Worm (Caenorhabditis elegans) whole organism, late embryonic: ENCODE results near the gene T16G12.12.

ENCODE experiments used
- C08G9.2 ChIP-seq: sonication (generic microtip); optimal IDR thresholded peaks from 2 replicates; lab custom pipeline; 2016; ENCODE audit warnings: mild to moderate bottlenecking, missing genetic modification characterization, moderate library complexity, missing compliant biosample characterization
- F13H6.1 ChIP-seq: sonication (generic microtip); optimal IDR thresholded peaks from 2 replicates; lab custom pipeline; 2016; ENCODE audit warnings: missing genetic modification characterization, missing compliant biosample characterization
- K02D7.2 ChIP-seq: sonication (generic microtip); optimal IDR thresholded peaks from 2 replicates; lab custom pipeline; 2017; ENCODE audit warnings: mild to moderate bottlenecking, missing genetic modification characterization, missing compliant biosample characterization
- T23F11.4 ChIP-seq: fragments of 200-800 bp; sonication (Bioruptor generic); optimal IDR thresholded peaks from 2 replicates; lab custom pipeline; 2018; ENCODE audit warnings: mild to moderate bottlenecking, missing genetic modification characterization, missing compliant biosample characterization
- ahr-1 ChIP-seq: sonication (generic microtip); optimal IDR thresholded peaks from 2 replicates; lab custom pipeline; 2016; ENCODE audit warnings: missing genetic modification characterization, missing compliant biosample characterization
- ceh-14 ChIP-seq: sonication (generic microtip); optimal IDR thresholded peaks from 2 replicates; lab custom pipeline; 2016; ENCODE audit warnings: missing genotype, missing genetic modification characterization, missing compliant biosample characterization
- ceh-19 ChIP-seq: fragments of 200-800 bp; sonication (Bioruptor generic); optimal IDR thresholded peaks from 2 replicates; lab custom pipeline; 2018; ENCODE audit warnings: mild to moderate bottlenecking, missing genetic modification characterization, missing compliant biosample characterization
- ceh-2 ChIP-seq: sonication (generic microtip); optimal IDR thresholded peaks from 2 replicates; lab custom pipeline; 2016; ENCODE audit warnings: missing genotype, missing genetic modification characterization, missing compliant biosample characterization
- ceh-22 ChIP-seq: sonication (generic microtip); optimal IDR thresholded peaks from 2 replicates; lab custom pipeline; 2017; ENCODE audit warnings: missing biosample characterization, missing genetic modification characterization
- ceh-30 ChIP-seq: fragments of 150-350 bp; optimal IDR thresholded peaks from 2 replicates; lab custom pipeline; 2014; ENCODE audit warnings: missing biosample characterization, missing genetic modification characterization
- ceh-31 ChIP-seq: sonication (generic microtip); optimal IDR thresholded peaks from 2 replicates; lab custom pipeline; 2016; ENCODE audit warnings: missing genetic modification characterization, missing compliant biosample characterization
- ceh-34 ChIP-seq: sonication (generic microtip); optimal IDR thresholded peaks from 2 replicates; lab custom pipeline; 2016; ENCODE audit warnings: mild to moderate bottlenecking, missing genetic modification characterization, missing compliant biosample characterization
- ceh-48 ChIP-seq: sonication (generic microtip); optimal IDR thresholded peaks from 2 replicates; lab custom pipeline; 2016; ENCODE audit warnings: missing genetic modification characterization, inconsistent platforms, missing compliant biosample characterization
- ceh-6 ChIP-seq: fragments of 200-800 bp; sonication (Bioruptor generic); optimal IDR thresholded peaks from 2 replicates; lab custom pipeline; 2018; ENCODE audit warnings: mild to moderate bottlenecking, missing genetic modification characterization, missing compliant biosample characterization
- dmd-4 ChIP-seq: sonication (generic microtip); optimal IDR thresholded peaks from 2 replicates; lab custom pipeline; 2016; ENCODE audit warnings: borderline replicate concordance, missing genetic modification characterization, missing compliant biosample characterization
- elt-4 ChIP-seq: sonication (generic microtip); optimal IDR thresholded peaks from 2 replicates; lab custom pipeline; 2016; ENCODE audit warnings: missing genetic modification characterization, missing compliant biosample characterization
- ets-4 ChIP-seq: sonication (generic microtip); optimal IDR thresholded peaks from 2 replicates; lab custom pipeline; 2016; ENCODE audit warnings: missing genetic modification characterization, missing compliant biosample characterization
- eyg-1 ChIP-seq: sonication (generic microtip); optimal IDR thresholded peaks from 2 replicates; lab custom pipeline; 2016; ENCODE audit warnings: missing genotype, missing genetic modification characterization, missing compliant biosample characterization
- fkh-10 ChIP-seq: fragments of 150-350 bp; optimal IDR thresholded peaks from 2 replicates; lab custom pipeline; 2014; ENCODE audit warnings: missing biosample characterization, missing genetic modification reagents, missing genetic modification characterization
- fkh-6 ChIP-seq: sonication (generic microtip); optimal IDR thresholded peaks from 2 replicates; lab custom pipeline; 2016; ENCODE audit warnings: missing genetic modification characterization, missing compliant biosample characterization
- gmeb-2 ChIP-seq: sonication (generic microtip); optimal IDR thresholded peaks from 2 replicates; lab custom pipeline; 2016; ENCODE audit warnings: missing genetic modification characterization, inconsistent platforms, missing compliant biosample characterization
- hlh-6 ChIP-seq: sonication (generic microtip); optimal IDR thresholded peaks from 2 replicates; lab custom pipeline; 2016; ENCODE audit warnings: missing genotype, missing genetic modification characterization, missing compliant biosample characterization
- hlh-8 ChIP-seq: sonication (generic microtip); optimal IDR thresholded peaks from 2 replicates; lab custom pipeline; 2016; ENCODE audit warnings: missing genotype, missing genetic modification characterization, missing compliant biosample characterization
- lim-6 ChIP-seq: sonication (generic microtip); optimal IDR thresholded peaks from 2 replicates; lab custom pipeline; 2016; ENCODE audit warnings: missing genetic modification characterization, missing compliant biosample characterization
- lin-11 ChIP-seq: fragments of 200-800 bp; sonication (Bioruptor generic); optimal IDR thresholded peaks from 2 replicates; lab custom pipeline; 2018; ENCODE audit warnings: mild to moderate bottlenecking, missing genetic modification characterization, missing compliant biosample characterization
- madf-2 ChIP-seq: sonication (generic microtip); optimal IDR thresholded peaks from 2 replicates; lab custom pipeline; 2017; ENCODE audit warnings: missing genetic modification characterization, missing compliant biosample characterization
- mec-3 ChIP-seq: sonication (generic microtip); optimal IDR thresholded peaks from 2 replicates; lab custom pipeline; 2016; ENCODE audit warnings: borderline replicate concordance, missing genetic modification characterization, missing compliant biosample characterization
- nfya-1 ChIP-seq: sonication (generic microtip); optimal IDR thresholded peaks from 2 replicates; lab custom pipeline; 2017; ENCODE audit warnings: missing genetic modification characterization, mild to moderate bottlenecking, missing compliant biosample characterization, antibody characterized with exemption, moderate library complexity
- nhr-232 ChIP-seq: sonication (generic microtip); optimal IDR thresholded peaks from 2 replicates; lab custom pipeline; 2016; ENCODE audit warnings: missing genetic modification characterization, missing compliant biosample characterization
- npax-4 ChIP-seq: sonication (generic microtip); optimal IDR thresholded peaks from 2 replicates; lab custom pipeline; 2016; ENCODE audit warnings: missing genetic modification characterization, missing compliant biosample characterization
- odd-2 ChIP-seq: sonication (generic microtip); optimal IDR thresholded peaks from 2 replicates; lab custom pipeline; 2017; ENCODE audit warnings: antibody characterized with exemption, mild to moderate bottlenecking, missing genetic modification characterization, missing compliant biosample characterization
- pax-1 ChIP-seq: fragments of 150-350 bp; optimal IDR thresholded peaks from 2 replicates; lab custom pipeline; 2014; ENCODE audit warnings: missing biosample characterization, missing genetic modification characterization
- pha-2 ChIP-seq: sonication (generic microtip); optimal IDR thresholded peaks from 2 replicates; lab custom pipeline; 2017; ENCODE audit warnings: mild to moderate bottlenecking, missing genetic modification characterization, missing compliant biosample characterization
- pros-1 ChIP-seq: fragments of 150-350 bp; optimal IDR thresholded peaks from 2 replicates; lab custom pipeline; 2014; ENCODE audit warnings: missing biosample characterization, missing genetic modification reagents, missing genetic modification characterization
- ref-2 ChIP-seq: sonication (generic microtip); optimal IDR thresholded peaks from 2 replicates; lab custom pipeline; 2016; ENCODE audit warnings: missing genetic modification characterization, missing compliant biosample characterization
- rnt-1 ChIP-seq: sonication (generic microtip); optimal IDR thresholded peaks from 2 replicates; lab custom pipeline; 2016; ENCODE audit warnings: missing genetic modification characterization, missing compliant biosample characterization
- sdc-2 ChIP-seq: sonication (generic microtip); optimal IDR thresholded peaks from 2 replicates; lab custom pipeline; 2016; ENCODE audit warnings: missing genotype, missing genetic modification characterization, missing compliant biosample characterization
- sox-4 ChIP-seq: sonication (generic microtip); optimal IDR thresholded peaks from 2 replicates; lab custom pipeline; 2017; ENCODE audit warnings: mild to moderate bottlenecking, missing genetic modification characterization, inconsistent platforms, missing compliant biosample characterization
- syd-9 ChIP-seq: sonication (generic microtip); optimal IDR thresholded peaks from 2 replicates; lab custom pipeline; 2016; ENCODE audit warnings: mild to moderate bottlenecking, missing genetic modification characterization, moderate library complexity, missing compliant biosample characterization
- tbx-2 ChIP-seq: sonication (generic microtip); optimal IDR thresholded peaks from 2 replicates; lab custom pipeline; 2016; ENCODE audit warnings: missing genetic modification characterization, missing compliant biosample characterization
- ttx-3 ChIP-seq: sonication (generic microtip); optimal IDR thresholded peaks from 2 replicates; lab custom pipeline; 2016; ENCODE audit warnings: missing genetic modification reagents, missing genetic modification characterization, missing compliant biosample characterization
- unc-3 ChIP-seq, 2 experiments: fragments of 200-800 bp in 1 of 2; sonication (Bioruptor generic) in 1 of 2; sonication (generic microtip) in 1 of 2; conservative IDR thresholded peaks in 1 of 2; optimal IDR thresholded peaks in 1 of 2; 2 replicates each; pipeline versions ENCODE4 v1.3.6 to Lab custom; 2016 to 2022; ENCODE audit warnings: missing compliant biosample characterization in 2 of 2, missing genetic modification characterization in 2 of 2, missing genetic modification reagents in 1 of 2
- unc-55 ChIP-seq: sonication (generic microtip); optimal IDR thresholded peaks from 2 replicates; lab custom pipeline; 2017; ENCODE audit warnings: missing biosample characterization, missing genetic modification reagents, missing genetic modification characterization
- zip-5 ChIP-seq: sonication (generic microtip); optimal IDR thresholded peaks from 2 replicates; lab custom pipeline; 2016; ENCODE audit warnings: missing genetic modification characterization, missing compliant biosample characterization
- ztf-16 ChIP-seq: sonication (generic microtip); optimal IDR thresholded peaks from 2 replicates; lab custom pipeline; 2017; ENCODE audit warnings: missing genetic modification characterization, missing compliant biosample characterization

Gene T16G12.12

DNA sequence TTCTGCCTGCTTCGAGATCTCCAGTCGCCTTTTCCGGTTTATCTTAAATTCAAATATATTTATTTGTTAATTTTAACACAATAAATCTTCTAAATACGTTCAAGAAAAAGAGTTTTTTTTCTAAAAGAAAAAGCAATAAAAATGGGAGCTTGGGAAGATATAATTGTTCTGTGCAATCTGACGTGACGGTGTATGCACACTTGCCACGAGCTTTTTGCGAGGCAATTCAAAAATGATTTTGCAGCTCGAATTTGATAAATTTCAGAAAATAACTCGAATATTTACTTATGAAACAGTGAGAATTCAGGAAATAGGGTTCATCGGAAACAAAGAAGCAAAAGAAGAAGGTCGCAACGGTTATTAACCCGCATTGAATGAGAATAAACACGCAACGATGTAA is 39.7 kb downstream of the T16G12.12 start:
- TF ChIP-seq pros-1 (no peak), ceh-19 (no peak), npax-4 (tag; lab: Kevin White, UChicago) (no peak), nhr-232 (tag; lab: Kevin White, UChicago) (no peak), zip-5 (no peak), eyg-1 (no peak), ttx-3 (tag; lab: Kevin White, UChicago) (no peak)

ce11 chrIII:10094538-10094937 is 41.1 kb downstream of the T16G12.12 start:
- TF ChIP-seq madf-2 (tag; lab: Kevin White, UChicago) (peak; percentile 25), rnt-1 (tag; lab: Kevin White, UChicago) (peak; percentile 58), ceh-48 (tag; lab: Kevin White, UChicago) (peak; percentile 15), ceh-2 (peak; percentile 2), nfya-1 (tag; lab: Kevin White, UChicago) (peak; percentile 77), elt-4 (no peak), tbx-2 (tag; lab: Kevin White, UChicago) (peak; percentile 60), nhr-232 (tag; lab: Kevin White, UChicago) (peak; percentile 15), ref-2 (tag; lab: Kevin White, UChicago) (peak; percentile 73), dmd-4 (tag; lab: Kevin White, UChicago) (no peak), C08G9.2 (tag; lab: Kevin White, UChicago) (peak; percentile 54), mec-3 (tag; lab: Kevin White, UChicago) (peak; percentile 2), fkh-10 (GFP tag; lab: Kevin White, UChicago) (no peak), sdc-2 (peak; percentile 40), ceh-22 (tag; lab: Kevin White, UChicago) (peak; percentile 41), pha-2 (peak; percentile 59), odd-2 (tag; lab: Kevin White, UChicago) (no peak), hlh-6 (tag; lab: Kevin White, UChicago) (peak; percentile 72), ceh-30 (tag; lab: Kevin White, UChicago) (no peak), fkh-6 (tag; lab: Kevin White, UChicago) (peak; percentile 17), ceh-34 (peak; percentile 57), pros-1 (peak; percentile 26), pax-1 (tag; lab: Kevin White, UChicago) (no peak), eyg-1 (peak; percentile 46), ceh-14 (no peak), F13H6.1 (tag; lab: Kevin White, UChicago) (peak; percentile 57), gmeb-2 (no peak), sox-4 (peak; percentile 11), unc-3 (GFP tag; conservative IDR thresholded peaks at IDR 0.05; lab: Robert Waterston, UW) (no peak), unc-3 (tag; optimal IDR thresholded peaks at IDR 0.05; lab: Kevin White, UChicago) (no peak), unc-55 (GFP tag; lab: Kevin White, UChicago) (no peak), ahr-1 (no peak), syd-9 (tag; lab: Kevin White, UChicago) (peak; percentile 35), ttx-3 (tag; lab: Kevin White, UChicago) (no peak), T23F11.4 (GFP tag; lab: Kevin White, UChicago) (peak; percentile 53), ceh-31 (tag; lab: Kevin White, UChicago) (peak; percentile 66), K02D7.2 (tag; lab: Kevin White, UChicago) (no peak), ets-4 (tag; lab: Kevin White, UChicago) (peak; percentile 20)

DNA sequence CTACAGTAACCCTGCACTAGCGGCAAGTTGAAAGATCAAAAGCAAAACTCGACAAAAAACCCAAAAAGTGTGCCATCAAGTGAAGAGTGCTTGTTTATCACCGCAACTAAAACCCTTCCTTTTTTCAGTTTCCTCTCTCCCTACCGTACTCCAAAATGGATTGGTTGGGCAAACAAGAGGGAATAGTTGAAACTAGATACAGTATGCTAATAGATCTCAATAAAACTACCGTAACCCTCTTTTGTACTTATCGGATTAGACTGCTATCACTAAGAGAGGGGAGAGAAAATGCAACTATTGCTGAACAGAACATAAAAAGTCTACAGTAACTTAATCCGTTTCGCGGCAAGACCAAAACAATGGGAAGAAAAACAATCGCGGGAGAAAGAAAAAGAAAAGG is 42.0 kb downstream of the T16G12.12 start:
- TF ChIP-seq ceh-22 (tag; lab: Kevin White, UChicago): no peak
- no peak for TF ChIP-seq lim-6
- TF ChIP-seq hlh-8 (tag; lab: Kevin White, UChicago): no peak
- no peak for TF ChIP-seq ceh-6
- no peak for TF ChIP-seq syd-9 (tag; lab: Kevin White, UChicago)
- no peak for TF ChIP-seq npax-4 (tag; lab: Kevin White, UChicago)
- no peak for TF ChIP-seq ztf-16 (tag; lab: Kevin White, UChicago)
- TF ChIP-seq dmd-4 (tag; lab: Kevin White, UChicago): no peak
- no peak for TF ChIP-seq madf-2 (tag; lab: Kevin White, UChicago)
- TF ChIP-seq tbx-2 (tag; lab: Kevin White, UChicago): no peak
- no peak for TF ChIP-seq unc-55 (GFP tag; lab: Kevin White, UChicago)
- TF ChIP-seq ttx-3 (tag; lab: Kevin White, UChicago): no peak
- TF ChIP-seq lin-11: no peak
